Worm (Caenorhabditis elegans) whole organism, young adult: ENCODE data around the gene fbxb-9.

Experiments
- B0019.2 ChIP-seq: fragments of 200-800 bp; sonication (Bioruptor generic); conservative IDR thresholded peaks from 2 replicates; pipeline ENCODE4 v1.3.6; 2022; ENCODE audit warnings: missing genetic modification reagents, missing genetic modification characterization, missing compliant biosample characterization
- B0035.1 ChIP-seq: sonication (generic microtip); optimal IDR thresholded peaks from 2 replicates; lab custom pipeline; 2016; ENCODE audit warnings: missing genetic modification characterization, mild to moderate bottlenecking, missing compliant biosample characterization, missing genotype, missing genetic modification reagents
- B0336.3 ChIP-seq: fragments of 200-800 bp; sonication (Bioruptor generic); IDR thresholded peaks from 2 replicates; pipeline ENCODE4 v1.3.6; 2022; ENCODE audit warnings: missing genetic modification characterization, missing compliant biosample characterization
- D2030.7 ChIP-seq: fragments of 200-800 bp; sonication (Bioruptor generic); IDR thresholded peaks from 2 replicates; pipeline ENCODE4 v1.3.6; 2022; ENCODE audit warnings: missing genetic modification reagents, missing genetic modification characterization, missing compliant biosample characterization
- F10E7.11 ChIP-seq: sonication (generic microtip); optimal IDR thresholded peaks from 2 replicates; lab custom pipeline; 2017; ENCODE audit warnings: mild to moderate bottlenecking, missing genetic modification characterization, moderate library complexity, missing compliant biosample characterization
- F37B4.10 ChIP-seq: fragments of 200-800 bp; sonication (Bioruptor generic); IDR thresholded peaks from 2 replicates; pipeline ENCODE4 v1.3.6; 2022; ENCODE audit warnings: missing genetic modification characterization, missing compliant biosample characterization
- F39B2.1 ChIP-seq: fragments of 200-800 bp; sonication (Bioruptor generic); IDR thresholded peaks from 2 replicates; pipeline ENCODE4 v1.3.6; 2022; ENCODE audit warnings: missing genetic modification reagents, missing genetic modification characterization, missing compliant biosample characterization
- F57C9.4 ChIP-seq: sonication (generic microtip); optimal IDR thresholded peaks from 2 replicates; lab custom pipeline; 2017; ENCODE audit warnings: mild to moderate bottlenecking, missing genetic modification characterization, missing compliant biosample characterization
- K12H6.12 ChIP-seq: fragments of 200-800 bp; sonication (Bioruptor generic); optimal IDR thresholded peaks from 2 replicates; lab custom pipeline; 2018; ENCODE audit warnings: mild to moderate bottlenecking, missing genetic modification characterization, missing compliant biosample characterization
- Y53G8AR.9 ChIP-seq: fragments of 200-800 bp; sonication (Bioruptor generic); conservative IDR thresholded peaks from 2 replicates; pipeline ENCODE4 v1.3.6; 2022; ENCODE audit warnings: missing genetic modification reagents, missing genetic modification characterization, missing compliant biosample characterization
- Y79H2A.3 ChIP-seq: fragments of 200-800 bp; sonication (Bioruptor generic); conservative IDR thresholded peaks from 2 replicates; pipeline ENCODE4 v1.3.6; 2022; ENCODE audit warnings: missing genetic modification reagents, missing genetic modification characterization, missing compliant biosample characterization
- Y95B8A.8 ChIP-seq: fragments of 200-800 bp; sonication (Bioruptor generic); IDR thresholded peaks from 2 replicates; pipeline ENCODE4 v1.3.6; 2022; ENCODE audit warnings: missing genetic modification reagents, missing genetic modification characterization, missing compliant biosample characterization
- athp-1 ChIP-seq: sonication (generic microtip); optimal IDR thresholded peaks from 2 replicates; lab custom pipeline; 2017; ENCODE audit warnings: mild to moderate bottlenecking, missing genetic modification characterization, missing compliant biosample characterization
- attf-5 ChIP-seq: fragments of 200-800 bp; sonication (Bioruptor generic); optimal IDR thresholded peaks from 2 replicates; lab custom pipeline; 2018; ENCODE audit warnings: mild to moderate bottlenecking, missing genetic modification characterization, missing compliant biosample characterization
- cebp-1 ChIP-seq, 2 experiments: fragments of 200-800 bp in 1 of 2; sonication (Bioruptor generic) in 1 of 2; sonication (generic microtip) in 1 of 2; IDR thresholded peaks in 1 of 2; optimal IDR thresholded peaks in 1 of 2; 2 replicates each; pipeline versions ENCODE4 v1.3.6 to Lab custom; 2017 to 2022; ENCODE audit warnings: missing compliant biosample characterization in 2 of 2, missing genetic modification characterization in 2 of 2, mild to moderate bottlenecking in 1 of 2, missing genetic modification reagents in 1 of 2, moderate library complexity in 1 of 2
- ceh-40 ChIP-seq: fragments of 200-800 bp; sonication (Bioruptor generic); IDR thresholded peaks from 2 replicates; pipeline ENCODE4 v1.3.6; 2022; ENCODE audit warnings: missing genetic modification characterization, missing compliant biosample characterization
- ceh-58 ChIP-seq: fragments of 200-800 bp; sonication (Bioruptor generic); IDR thresholded peaks from 2 replicates; pipeline ENCODE4 v1.3.6; 2022; ENCODE audit warnings: missing genetic modification characterization, missing compliant biosample characterization
- chd-7 ChIP-seq: sonication (generic microtip); optimal IDR thresholded peaks from 2 replicates; lab custom pipeline; 2016; ENCODE audit warnings: mild to moderate bottlenecking, missing genetic modification characterization, moderate library complexity, missing compliant biosample characterization
- die-1 ChIP-seq: sonication (generic microtip); optimal IDR thresholded peaks from 2 replicates; lab custom pipeline; 2016; ENCODE audit warnings: missing genotype, mild to moderate bottlenecking, missing genetic modification characterization, missing compliant biosample characterization
- dpff-1 ChIP-seq: sonication (generic microtip); optimal IDR thresholded peaks from 2 replicates; lab custom pipeline; 2017; ENCODE audit warnings: mild to moderate bottlenecking, missing genetic modification characterization, missing compliant biosample characterization
- ekl-4 ChIP-seq: fragments of 200-800 bp; sonication (Bioruptor generic); IDR thresholded peaks from 2 replicates; pipeline ENCODE4 v1.3.6; 2022; ENCODE audit warnings: missing genetic modification reagents, missing genetic modification characterization, missing compliant biosample characterization
- ets-4 ChIP-seq: fragments of 200-800 bp; sonication (Bioruptor generic); optimal IDR thresholded peaks from 2 replicates; lab custom pipeline; 2018; ENCODE audit warnings: mild to moderate bottlenecking, missing genetic modification characterization, missing compliant biosample characterization
- fkh-3 ChIP-seq: sonication (generic microtip); optimal IDR thresholded peaks from 2 replicates; lab custom pipeline; 2016; ENCODE audit warnings: mild to moderate bottlenecking, missing genetic modification characterization, missing compliant biosample characterization
- let-607 ChIP-seq, 2 experiments: fragments of 200-800 bp in 1 of 2; sonication (Bioruptor generic) in 1 of 2; sonication (generic microtip) in 1 of 2; optimal IDR thresholded peaks; 2 replicates each; lab custom pipeline; 2016 to 2018; ENCODE audit warnings: mild to moderate bottlenecking in 2 of 2, missing compliant biosample characterization in 2 of 2, missing genetic modification characterization in 2 of 2, moderate library complexity in 2 of 2, missing genotype in 1 of 2
- lin-35 ChIP-seq, 3 experiments: fragments of 150-350 bp in 2 of 3; sonication (generic microtip) in 1 of 3; optimal IDR thresholded peaks; 2 replicates each; lab custom pipeline; 2014 to 2018; ENCODE audit warnings: missing biosample characterization in 3 of 3, missing genetic modification characterization in 3 of 3, missing genetic modification reagents in 3 of 3
- lin-40 ChIP-seq: sonication (generic microtip); optimal IDR thresholded peaks from 2 replicates; lab custom pipeline; 2016; ENCODE audit warnings: missing genetic modification characterization, mild to moderate bottlenecking, missing compliant biosample characterization, missing genotype, missing genetic modification reagents
- lin-54 ChIP-seq: fragments of 200-800 bp; sonication (Bioruptor generic); optimal IDR thresholded peaks from 2 replicates; lab custom pipeline; 2018; ENCODE audit warnings: mild to moderate bottlenecking, missing genetic modification characterization, missing compliant biosample characterization
- madf-10 ChIP-seq: sonication (generic microtip); optimal IDR thresholded peaks from 2 replicates; lab custom pipeline; 2016; ENCODE audit warnings: mild to moderate bottlenecking, missing genetic modification characterization, missing compliant biosample characterization
- madf-6 ChIP-seq: fragments of 200-800 bp; sonication (Bioruptor generic); IDR thresholded peaks from 2 replicates; pipeline ENCODE4 v1.3.6; 2022; ENCODE audit warnings: missing genetic modification reagents, missing genetic modification characterization, missing compliant biosample characterization
- nhr-90 ChIP-seq: sonication (generic microtip); optimal IDR thresholded peaks from 2 replicates; lab custom pipeline; 2016; ENCODE audit warnings: missing genotype, mild to moderate bottlenecking, missing genetic modification characterization, missing compliant biosample characterization
- rec-8 ChIP-seq, 2 experiments: sonication (generic microtip); optimal IDR thresholded peaks; 2 replicates each; lab custom pipeline; 2016; ENCODE audit warnings: mild to moderate bottlenecking in 2 of 2, missing genetic modification characterization in 2 of 2, missing genetic modification reagents in 2 of 2, missing genotype in 2 of 2, missing biosample characterization in 1 of 2, missing compliant biosample characterization in 1 of 2, moderate library complexity in 1 of 2
- repo-1 ChIP-seq: sonication (generic microtip); optimal IDR thresholded peaks from 2 replicates; lab custom pipeline; 2017; ENCODE audit warnings: mild to moderate bottlenecking, missing genetic modification characterization, missing compliant biosample characterization
- sea-2 ChIP-seq: fragments of 200-800 bp; sonication (Bioruptor generic); IDR thresholded peaks from 2 replicates; pipeline ENCODE4 v1.3.6; 2022; ENCODE audit warnings: missing genetic modification characterization, missing compliant biosample characterization
- snpc-3.4 ChIP-seq: sonication (generic microtip); optimal IDR thresholded peaks from 2 replicates; lab custom pipeline; 2017; ENCODE audit warnings: missing genetic modification characterization, mild to moderate bottlenecking, missing compliant biosample characterization, antibody characterized with exemption, moderate library complexity, missing genotype, missing genetic modification reagents
- somi-1 ChIP-seq: fragments of 200-800 bp; sonication (Bioruptor generic); optimal IDR thresholded peaks from 2 replicates; lab custom pipeline; 2018; ENCODE audit warnings: mild to moderate bottlenecking, missing genetic modification characterization, missing compliant biosample characterization
- sptf-2 ChIP-seq: fragments of 200-800 bp; sonication (Bioruptor generic); optimal IDR thresholded peaks from 2 replicates; lab custom pipeline; 2018; ENCODE audit warnings: mild to moderate bottlenecking, missing genetic modification characterization, missing compliant biosample characterization
- tbp1 ChIP-seq: fragments of 200-800 bp; sonication (Bioruptor generic); optimal IDR thresholded peaks from 2 replicates; lab custom pipeline; 2018; ENCODE audit warnings: mild to moderate bottlenecking, missing genetic modification characterization, missing compliant biosample characterization
- tbx-9 ChIP-seq: sonication (generic microtip); optimal IDR thresholded peaks from 2 replicates; lab custom pipeline; 2016; ENCODE audit warnings: borderline replicate concordance, missing genetic modification characterization, inconsistent platforms, missing compliant biosample characterization
- tlf-1 ChIP-seq: fragments of 200-800 bp; sonication (Bioruptor generic); optimal IDR thresholded peaks from 2 replicates; lab custom pipeline; 2018; ENCODE audit warnings: mild to moderate bottlenecking, missing genetic modification characterization, missing compliant biosample characterization
- unc-130 ChIP-seq: sonication (generic microtip); optimal IDR thresholded peaks from 2 replicates; lab custom pipeline; 2016; ENCODE audit warnings: missing genetic modification reagents, missing genetic modification characterization, missing compliant biosample characterization
- xnd-1 ChIP-seq: sonication (generic microtip); optimal IDR thresholded peaks from 2 replicates; lab custom pipeline; 2016; ENCODE audit warnings: missing genotype, missing genetic modification reagents, missing genetic modification characterization, missing compliant biosample characterization
- ztf-25 ChIP-seq: fragments of 200-800 bp; sonication (Bioruptor generic); IDR thresholded peaks from 2 replicates; pipeline ENCODE4 v1.3.6; 2022; ENCODE audit warnings: missing genetic modification reagents, missing genetic modification characterization, missing compliant biosample characterization
- ztf-26 ChIP-seq: sonication (generic microtip); optimal IDR thresholded peaks from 2 replicates; lab custom pipeline; 2017; ENCODE audit warnings: missing genetic modification characterization, missing compliant biosample characterization
- ztf-3 ChIP-seq: fragments of 200-800 bp; sonication (Bioruptor generic); optimal IDR thresholded peaks from 2 replicates; lab custom pipeline; 2018; ENCODE audit warnings: mild to moderate bottlenecking, missing genetic modification characterization, missing compliant biosample characterization

Gene fbxb-9

DNA sequence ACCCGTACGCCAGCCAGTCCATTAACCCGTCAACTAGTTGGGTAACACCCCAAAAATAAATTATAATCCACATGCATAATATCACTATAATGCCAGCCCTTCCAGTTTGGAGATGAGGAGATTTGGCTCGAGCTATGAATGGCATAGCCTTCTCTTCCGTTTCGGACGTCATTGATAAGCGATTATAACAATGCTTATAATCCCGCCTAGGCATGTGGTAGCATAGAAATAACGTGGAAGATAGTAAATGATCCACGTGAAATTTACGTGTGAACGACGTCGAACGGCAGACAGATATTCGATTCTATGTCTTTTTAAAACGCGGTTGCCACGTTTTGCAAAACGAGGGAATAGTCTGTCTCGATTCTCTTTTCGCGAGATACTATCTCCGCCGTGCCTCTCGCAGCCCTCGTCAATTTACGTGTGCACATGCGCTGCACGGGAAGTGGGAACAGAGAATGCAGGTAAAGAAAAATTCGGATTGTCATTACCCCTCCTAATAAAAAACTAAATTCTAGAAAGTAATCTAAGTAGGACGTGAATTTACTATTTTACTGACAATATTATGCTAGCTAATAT, 13.5 kb downstream of the fbxb-9 start (continued):
- TF ChIP-seq cebp-1 (GFP tag; IDR thresholded peaks at IDR 0.05; lab: Robert Waterston, UW) = no peak
- TF ChIP-seq cebp-1 (tag; optimal IDR thresholded peaks at IDR 0.05; lab: Kevin White, UChicago) = peak; percentile 15
- no peak for TF ChIP-seq F37B4.10 (GFP tag; lab: Robert Waterston, UW)
- TF ChIP-seq dpff-1 (tag; lab: Kevin White, UChicago) = no peak
- 0 out of 2 replicates have a peak, but pooled peaks have one; percentile 8 for TF ChIP-seq Y95B8A.8 (GFP tag; lab: Robert Waterston, UW)
- no peak for TF ChIP-seq B0035.1
- TF ChIP-seq F39B2.1 (GFP tag; lab: Robert Waterston, UW) = no peak
- peak in 1 of 2 experiments; percentile 46 for TF ChIP-seq let-607 (tag; optimal IDR thresholded peaks at IDR 0.05; lab: Kevin White, UChicago)
- peak; percentile 58 for TF ChIP-seq chd-7 (tag; lab: Kevin White, UChicago)

DNA sequence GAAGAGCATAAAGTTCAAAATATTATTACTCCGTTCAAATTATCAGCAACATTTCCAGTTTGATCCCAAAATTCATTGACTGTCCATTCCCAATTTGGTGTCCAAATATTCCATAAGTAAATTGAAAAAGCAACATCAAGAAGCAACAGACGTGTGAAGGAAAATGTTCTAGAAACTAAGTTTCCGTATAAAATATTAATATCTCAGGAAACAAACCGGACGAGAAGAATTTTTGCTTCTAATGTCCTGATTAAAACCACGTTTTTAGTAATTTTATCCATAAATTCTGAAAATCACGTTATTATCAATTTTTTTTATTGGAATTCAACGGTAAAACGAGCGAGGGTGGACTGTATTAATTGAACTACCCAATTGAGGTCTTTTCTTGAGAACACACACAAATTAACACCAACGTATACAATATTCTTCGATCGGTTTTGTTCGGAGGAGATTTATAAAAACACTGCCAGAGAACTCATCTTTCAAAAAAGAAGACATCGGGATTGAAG, 15.3 kb downstream of the fbxb-9 start, which contains the start of gene pigq-1:
Gene pigq-1 (minus strand): TSS at position 286 of the 509 bp plus-strand sequence.
- no peak for TF ChIP-seq F37B4.10 (GFP tag; lab: Robert Waterston, UW)
- TF ChIP-seq ekl-4 (GFP tag; lab: Robert Waterston, UW) = peak; percentile 53; the same call in 1 of the 2 replicates
- TF ChIP-seq fkh-3 = peak; percentile 86
- TF ChIP-seq tlf-1 = peak; percentile 80
- peak; percentile 80 for TF ChIP-seq F57C9.4 (tag; lab: Kevin White, UChicago)
- TF ChIP-seq xnd-1 (tag; lab: Kevin White, UChicago) = peak; percentile 28
- no peak for TF ChIP-seq ceh-40 (GFP tag; lab: Robert Waterston, UW)
- TF ChIP-seq lin-54 (GFP tag; lab: Kevin White, UChicago) = no peak
- no peak for TF ChIP-seq ets-4 (GFP tag; lab: Kevin White, UChicago)
- peak; percentile 33 for TF ChIP-seq madf-10 (tag; lab: Kevin White, UChicago)
- peak; percentile 95 for TF ChIP-seq dpff-1 (tag; lab: Kevin White, UChicago)
- TF ChIP-seq die-1 = peak; percentile 61
- no peak for TF ChIP-seq sptf-2 (GFP tag; lab: Kevin White, UChicago)
- peak; percentile 68 for TF ChIP-seq snpc-3.4 (tag; lab: Kevin White, UChicago)
- peak; percentile 34 for TF ChIP-seq tbp1 (GFP tag; lab: Kevin White, UChicago)
- TF ChIP-seq Y53G8AR.9 = peak; percentile 84
- no peak for TF ChIP-seq tbx-9
- peak; percentile 66 for TF ChIP-seq madf-6 (GFP tag; lab: Robert Waterston, UW)
- TF ChIP-seq somi-1 (GFP tag; lab: Kevin White, UChicago) = peak; percentile 14
- peak in 1 of 2 experiments; percentile 34 for TF ChIP-seq let-607 (tag; optimal IDR thresholded peaks at IDR 0.05; lab: Kevin White, UChicago)
- peak; percentile 12 for TF ChIP-seq unc-130 (GFP tag; lab: Kevin White, UChicago)
- peak; percentile 43 for TF ChIP-seq ztf-3 (GFP tag; lab: Kevin White, UChicago)
- TF ChIP-seq athp-1 (tag; lab: Kevin White, UChicago) = peak; percentile 52
- no peak for TF ChIP-seq ceh-58 (GFP tag; lab: Robert Waterston, UW)
- peak; percentile 47 for TF ChIP-seq attf-5 (GFP tag; lab: Kevin White, UChicago)
- TF ChIP-seq ztf-26 (tag; lab: Kevin White, UChicago) = peak; percentile 39
- peak; percentile 81; the same call in 1 of the 2 replicates for TF ChIP-seq B0336.3 (GFP tag; lab: Robert Waterston, UW)
- TF ChIP-seq D2030.7 = 0 out of 2 replicates have a peak, but pooled peaks have one; percentile 19
- TF ChIP-seq cebp-1 (GFP tag; IDR thresholded peaks at IDR 0.05; lab: Robert Waterston, UW) = no peak
- TF ChIP-seq cebp-1 (tag; optimal IDR thresholded peaks at IDR 0.05; lab: Kevin White, UChicago) = peak; percentile 35
- TF ChIP-seq sea-2 (GFP tag; lab: Robert Waterston, UW) = no peak
- TF ChIP-seq repo-1 = peak; percentile 78
- peak in 2 of 3 experiments; percentile 23 to 58 for TF ChIP-seq lin-35 (GFP tag; optimal IDR thresholded peaks at IDR 0.05; lab: Kevin White, UChicago)
- TF ChIP-seq lin-40 = peak; percentile 38
- no peak for TF ChIP-seq Y79H2A.3 (GFP tag; lab: Robert Waterston, UW)
- no peak for TF ChIP-seq nhr-90 (tag; lab: Kevin White, UChicago)
- no peak for TF ChIP-seq B0019.2 (GFP tag; lab: Robert Waterston, UW)
- no peak for TF ChIP-seq K12H6.12 (tag; lab: Kevin White, UChicago)
- TF ChIP-seq F10E7.11 (tag; lab: Kevin White, UChicago) = peak; percentile 37
- TF ChIP-seq rec-8 (tag; optimal IDR thresholded peaks at IDR 0.05; lab: Kevin White, UChicago) = peak; percentile 19 to 39
- TF ChIP-seq ztf-25 (GFP tag; lab: Robert Waterston, UW) = no peak
